Fruit fly (Drosophila melanogaster): ENCODE measurements around the gene Ip259.
A peak's percentile ranks its signal among the peaks of the same experiment; 100 is the strongest.

Ip259 gene

dm6 chr2L:10381890-10382450, 26.2 kb upstream of the Ip259 start, which contains the start of gene CG5096 (continued):
- TF ChIP-seq bcd (GFP tag; optimal IDR thresholded peaks at IDR 0.05) (peak; percentile 79), CG2116 (GFP tag; optimal IDR thresholded peaks at IDR 0.05) (peak; percentile 49), knrl (GFP tag; IDR thresholded peaks at IDR 0.05; ENCODE audit: partially characterized antibody) (no peak), ttk (GFP tag; IDR thresholded peaks at IDR 0.05) (peak; percentile 82; the same call in 1 of the 2 replicates), peb (GFP tag; IDR thresholded peaks at IDR 0.05) (peak; percentile 42; the same call in 1 of the 2 replicates), Hr51 (GFP tag; optimal IDR thresholded peaks at IDR 0.05) (peak; percentile 58 to 93), ERR (GFP tag; optimal IDR thresholded peaks at IDR 0.05) (peak; percentile 77), abd-A (tag; optimal IDR thresholded peaks at IDR 0.05) (no peak), Hr78 (GFP tag; optimal IDR thresholded peaks at IDR 0.05) (no peak), MESR4 (GFP tag; optimal IDR thresholded peaks at IDR 0.05) (peak; percentile 26), NfI (GFP tag; optimal IDR thresholded peaks at IDR 0.05) (peak; percentile 89), CG12236 (GFP tag; optimal IDR thresholded peaks at IDR 0.05) (peak; percentile 49), br (optimal IDR thresholded peaks at IDR 0.05) (no peak), CG6254 (GFP tag; optimal IDR thresholded peaks at IDR 0.05) (peak; percentile 60), danr (GFP tag; IDR thresholded peaks at IDR 0.05) (peak; percentile 81), Chrac-16 (GFP tag; optimal IDR thresholded peaks at IDR 0.05) (peak; percentile 58), ham (GFP tag; IDR thresholded peaks at IDR 0.05) (peak; percentile 55; the same call in 1 of the 2 replicates), CG15601 (tag; optimal IDR thresholded peaks at IDR 0.05) (peak; percentile 83), CG7357 (GFP tag; IDR thresholded peaks at IDR 0.05) (peak; percentile 75), CG7987 (GFP tag; optimal IDR thresholded peaks at IDR 0.05) (peak; percentile 80), Dp (GFP tag; optimal IDR thresholded peaks at IDR 0.05) (no peak), aop (GFP tag; IDR thresholded peaks at IDR 0.05) (no peak), CG13775 (GFP tag; optimal IDR thresholded peaks at IDR 0.05) (peak; percentile 70), CG13287 (GFP tag; IDR thresholded peaks at IDR 0.05; ENCODE audit: partially characterized antibody) (no peak), CG7745 (tag; optimal IDR thresholded peaks at IDR 0.05) (no peak), tx (GFP tag; optimal IDR thresholded peaks at IDR 0.05) (peak; percentile 65), Taf1 (GFP tag; IDR thresholded peaks at IDR 0.05) (peak; percentile 82), corto (GFP tag; optimal IDR thresholded peaks at IDR 0.05) (peak; percentile 27), CG13123 (GFP tag; optimal IDR thresholded peaks at IDR 0.05) (peak; percentile 71), wek (GFP tag; optimal IDR thresholded peaks at IDR 0.05) (peak; percentile 48), Sry-β (GFP tag; optimal IDR thresholded peaks at IDR 0.05) (peak; percentile 22), Six4 (GFP tag; optimal IDR thresholded peaks at IDR 0.05) (peak; percentile 68), usp (GFP tag; optimal IDR thresholded peaks at IDR 0.05) (no peak), pb (GFP tag; optimal IDR thresholded peaks at IDR 0.05) (no peak), CG13624 (GFP tag; optimal IDR thresholded peaks at IDR 0.05) (peak; percentile 79), pita (GFP tag; optimal IDR thresholded peaks at IDR 0.05) (no peak), exex (tag; optimal IDR thresholded peaks at IDR 0.05) (peak; percentile 97), zfh2 (GFP tag; optimal IDR thresholded peaks at IDR 0.05) (peak; percentile 67), ash1 (GFP tag; optimal IDR thresholded peaks at IDR 0.05) (peak; percentile 82)

- peak; percentile 80 for TF ChIP-seq CG13775 (GFP tag; optimal IDR thresholded peaks at IDR 0.05)
- TF ChIP-seq Deaf1 (tag; optimal IDR thresholded peaks at IDR 0.05): peak; percentile 39
- TF ChIP-seq Bgb (GFP tag; IDR thresholded peaks at IDR 0.05; ENCODE audit: partially characterized antibody): no peak
- TF ChIP-seq Doc3 (GFP tag; IDR thresholded peaks at IDR 0.05; ENCODE audit: partially characterized antibody): no peak
- TF ChIP-seq D19A (tag; optimal IDR thresholded peaks at IDR 0.05): peak; percentile 68
- peak; percentile 79 for TF ChIP-seq Meics (GFP tag; optimal IDR thresholded peaks at IDR 0.05)
- no peak for TF ChIP-seq CG2202 (tag; optimal IDR thresholded peaks at IDR 0.05)
- TF ChIP-seq Blimp-1 (GFP tag; optimal IDR thresholded peaks at IDR 0.05): peak; percentile 55
- TF ChIP-seq cwo (GFP tag; optimal IDR thresholded peaks at IDR 0.05): peak; percentile 44
- TF ChIP-seq CG17612 (GFP tag; IDR thresholded peaks at IDR 0.05): no peak
- TF ChIP-seq Fer3 (tag; optimal IDR thresholded peaks at IDR 0.05): peak; percentile 74
- peak; percentile 43 for TF ChIP-seq CG8290 (GFP tag; optimal IDR thresholded peaks at IDR 0.05)
- peak in 1 of 2 experiments; percentile 19 for TF ChIP-seq CG8290 (tag; optimal IDR thresholded peaks at IDR 0.05)
These were observed 21.8 kb upstream of the Ip259 start, which contains the start of the genes Cdk1 and mRpS7 for dm6 chr2L:10386208-10386805. TSS of gene Cdk1 (minus strand) at chr2L:10386262. TSS of gene mRpS7 (plus strand) at chr2L:10386662.
